Worm (Caenorhabditis elegans) whole organism, mixed stage, embryonic: Measurements from ENCODE around the gene cal-8.

ENCODE experiments used
- bed-3 ChIP-seq: fragments of 200-800 bp; sonication (Bioruptor generic); optimal IDR thresholded peaks from 3 replicates; lab custom pipeline; 2018; ENCODE audit warnings: mild to moderate bottlenecking, missing genetic modification characterization, moderate library complexity, missing compliant biosample characterization
- blmp-1 ChIP-seq: fragments of 150-350 bp; optimal IDR thresholded peaks from 2 replicates; lab custom pipeline; 2014; ENCODE audit warnings: missing biosample characterization, missing genetic modification characterization
- ceh-83 ChIP-seq: fragments of 200-800 bp; sonication (Bioruptor generic); optimal IDR thresholded peaks from 2 replicates; lab custom pipeline; 2018; ENCODE audit warnings: mild to moderate bottlenecking, missing genetic modification characterization, missing compliant biosample characterization
- elt-3 ChIP-seq: fragments of 150-350 bp; optimal IDR thresholded peaks from 2 replicates; lab custom pipeline; 2014; ENCODE audit warnings: missing biosample characterization, missing genetic modification characterization
- hlh-1 ChIP-seq: fragments of 150-350 bp; optimal IDR thresholded peaks from 2 replicates; lab custom pipeline; 2014; ENCODE audit warnings: missing biosample characterization, missing genetic modification reagents, missing genetic modification characterization
- lin-13 ChIP-seq: fragments of 150-350 bp; optimal IDR thresholded peaks from 2 replicates; lab custom pipeline; 2014; ENCODE audit warnings: missing biosample characterization, missing genetic modification characterization
- mab-5 ChIP-seq: fragments of 150-350 bp; optimal IDR thresholded peaks from 2 replicates; lab custom pipeline; 2014; ENCODE audit warnings: missing biosample characterization, missing genetic modification characterization
- mls-2 ChIP-seq: sonication (generic microtip); optimal IDR thresholded peaks from 2 replicates; lab custom pipeline; 2016; ENCODE audit warnings: mild to moderate bottlenecking, missing genetic modification characterization, moderate library complexity, missing compliant biosample characterization
- nhr-237 ChIP-seq: fragments of 150-350 bp; optimal IDR thresholded peaks from 2 replicates; lab custom pipeline; 2014; ENCODE audit warnings: missing biosample characterization, missing genetic modification characterization
- nhr-76 ChIP-seq: sonication (generic microtip); optimal IDR thresholded peaks from 2 replicates; lab custom pipeline; 2017; ENCODE audit warnings: missing biosample characterization, missing genetic modification characterization
- pha-4 ChIP-seq: fragments of 150-350 bp; optimal IDR thresholded peaks from 2 replicates; lab custom pipeline; 2018; ENCODE audit warnings: missing biosample characterization, missing genetic modification reagents, missing genetic modification characterization
- snpc-4 ChIP-seq: fragments of 150-350 bp; optimal IDR thresholded peaks from 2 replicates; lab custom pipeline; 2014; ENCODE audit warnings: missing biosample characterization, missing genetic modification characterization
- unc-39 ChIP-seq: fragments of 150-350 bp; optimal IDR thresholded peaks from 2 replicates; lab custom pipeline; 2014; ENCODE audit warnings: missing biosample characterization, missing genetic modification characterization

DNA sequence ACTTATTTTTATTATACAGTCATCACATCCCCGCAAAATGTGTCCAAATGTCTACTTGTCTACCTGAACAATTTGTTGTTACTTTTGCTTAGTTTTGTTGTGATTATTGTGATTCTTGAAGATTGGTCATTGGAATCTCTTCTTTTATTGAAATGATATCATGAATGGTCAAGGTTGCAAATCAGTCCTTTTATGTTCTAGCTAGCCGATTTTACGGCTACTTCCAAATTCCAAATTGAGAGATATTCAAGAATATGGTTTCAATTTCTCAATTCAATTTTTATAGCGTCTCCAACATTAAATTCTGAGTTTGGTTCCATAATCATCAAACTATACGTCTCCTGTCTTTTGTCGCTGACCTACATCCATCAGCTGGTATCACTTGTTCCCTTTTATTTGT is 30.6 kb downstream of the cal-8 start:
- TF ChIP-seq mab-5 (tag; lab: Kevin White, UChicago) (no peak), ceh-83 (GFP tag; lab: Kevin White, UChicago) (no peak), elt-3 (no peak), nhr-237 (tag; lab: Kevin White, UChicago) (no peak), snpc-4 (tag; lab: Kevin White, UChicago) (no peak), bed-3 (no peak), unc-39 (tag; lab: Kevin White, UChicago) (no peak), lin-13 (tag; lab: Kevin White, UChicago) (no peak), nhr-76 (no peak), mls-2 (no peak), blmp-1 (tag; lab: Kevin White, UChicago) (no peak), pha-4 (no peak), hlh-1 (tag; lab: Kevin White, UChicago) (no peak)
